Fruit fly (Drosophila melanogaster) whole organism, wandering third instar larva: ENCODE measurements around the gene CG15531.

ENCODE experiments used
- CG32264 ChIP-seq: fragments of 200-800 bp; sonication (Bioruptor generic); optimal IDR thresholded peaks from 2 replicates; lab custom pipeline; 2016; ENCODE audit warnings: missing biosample characterization, missing genetic modification characterization
- Vsx2 ChIP-seq: fragments of 200-300, 225-300 bp; sonication (Bioruptor generic); optimal IDR thresholded peaks from 2 replicates; lab custom pipeline; 2018; ENCODE audit warnings: missing biosample characterization, missing genetic modification characterization; ENCODE audit not compliant: partially characterized antibody
- dsf ChIP-seq: sonication (Bioruptor generic); optimal IDR thresholded peaks from 2 replicates; lab custom pipeline; 2016; ENCODE audit warnings: missing biosample characterization, missing genetic modification characterization, borderline replicate concordance
- lola ChIP-seq: fragments of >200 bp; optimal IDR thresholded peaks from 2 replicates; lab custom pipeline; 2017; ENCODE audit warnings: missing biosample characterization, missing genetic modification characterization
- sage ChIP-seq: fragments of 200-800 bp; sonication (Bioruptor generic); optimal IDR thresholded peaks from 2 replicates; lab custom pipeline; 2016; ENCODE audit warnings: missing biosample characterization, mild to moderate bottlenecking, missing genetic modification characterization
- tai ChIP-seq: sonication (Bioruptor generic); optimal IDR thresholded peaks from 2 replicates; lab custom pipeline; 2016; ENCODE audit warnings: missing biosample characterization, missing genetic modification characterization
- usp ChIP-seq: fragments of >200 bp; optimal IDR thresholded peaks from 2 replicates; lab custom pipeline; 2017; ENCODE audit warnings: missing biosample characterization, missing genetic modification characterization

DNA sequence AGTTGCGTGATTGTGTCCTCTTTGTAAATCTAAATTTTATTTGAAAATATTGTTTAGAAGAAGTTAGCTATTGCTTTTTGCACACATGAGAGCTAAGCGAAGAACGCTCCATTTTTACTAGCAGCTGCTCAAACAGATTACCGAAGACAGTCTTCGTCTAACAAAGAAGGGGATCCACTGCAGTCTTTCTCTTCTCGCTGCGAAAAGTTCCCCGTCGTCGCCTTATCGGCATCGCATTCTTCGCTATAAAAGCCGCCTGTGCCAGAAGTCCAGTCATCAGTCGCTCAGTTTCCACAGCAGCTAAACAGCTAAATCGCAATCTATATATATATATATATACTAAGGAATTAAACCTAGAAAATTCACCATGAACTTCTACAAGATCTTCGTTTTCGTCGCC, 20.2 kb upstream of the CG15531 start, which contains the start of gene CecC:
- TF ChIP-seq lola (GFP tag; lab: Kevin White, UChicago) (no peak), usp (no peak), CG32264 (no peak), Vsx2 (no peak), dsf (GFP tag; lab: Kevin White, UChicago) (no peak), sage (GFP tag; lab: Kevin White, UChicago) (no peak), tai (GFP tag; lab: Kevin White, UChicago) (no peak)
